Fruit fly (Drosophila melanogaster): ENCODE results near the gene CG5250.

DNA sequence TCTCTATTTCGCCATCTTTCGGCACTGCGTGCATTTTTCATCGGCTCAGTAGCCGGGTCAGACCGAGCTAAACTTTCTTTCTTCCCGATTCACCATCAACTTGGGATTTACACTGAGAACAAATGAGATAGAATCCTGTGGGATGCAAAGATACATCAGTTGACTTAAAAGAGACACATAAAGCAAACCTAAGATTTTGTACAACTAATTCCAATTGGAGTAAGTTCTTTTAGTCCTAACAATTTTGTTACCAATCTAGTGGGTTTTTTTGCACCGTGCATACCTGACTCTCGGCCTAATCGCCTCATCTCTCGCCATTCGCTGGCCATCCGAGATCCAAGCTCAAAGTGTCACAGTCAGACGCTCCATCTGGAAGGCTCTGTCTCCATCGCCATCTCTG lies 35.7 kb upstream of the CG5250 start:
- TF ChIP-seq psq (optimal IDR thresholded peaks at IDR 0.05) (no peak), Dll (optimal IDR thresholded peaks at IDR 0.05) (no peak)
